Worm (Caenorhabditis elegans) whole organism, late embryonic: ENCODE data around the gene W06G6.10.

ENCODE experiments used
- ama-1 ChIP-seq: fragments of 150-350 bp; optimal IDR thresholded peaks from 2 replicates; lab custom pipeline; 2014
- ceh-19 ChIP-seq: fragments of 200-800 bp; sonication (Bioruptor generic); optimal IDR thresholded peaks from 2 replicates; lab custom pipeline; 2018; ENCODE audit warnings: mild to moderate bottlenecking, missing genetic modification characterization, missing compliant biosample characterization
- elt-4 ChIP-seq: sonication (generic microtip); optimal IDR thresholded peaks from 2 replicates; lab custom pipeline; 2016; ENCODE audit warnings: missing genetic modification characterization, missing compliant biosample characterization
- ets-4 ChIP-seq: sonication (generic microtip); optimal IDR thresholded peaks from 2 replicates; lab custom pipeline; 2016; ENCODE audit warnings: missing genetic modification characterization, missing compliant biosample characterization
- fkh-6 ChIP-seq: sonication (generic microtip); optimal IDR thresholded peaks from 2 replicates; lab custom pipeline; 2016; ENCODE audit warnings: missing genetic modification characterization, missing compliant biosample characterization
- lin-11 ChIP-seq: fragments of 200-800 bp; sonication (Bioruptor generic); optimal IDR thresholded peaks from 2 replicates; lab custom pipeline; 2018; ENCODE audit warnings: mild to moderate bottlenecking, missing genetic modification characterization, missing compliant biosample characterization
- nhr-11 ChIP-seq: fragments of 150-350 bp; optimal IDR thresholded peaks from 2 replicates; lab custom pipeline; 2014; ENCODE audit warnings: missing biosample characterization, missing genetic modification characterization
- pqm-1 ChIP-seq: sonication (generic microtip); optimal IDR thresholded peaks from 2 replicates; lab custom pipeline; 2016; ENCODE audit warnings: missing genetic modification characterization, missing compliant biosample characterization
- tbx-2 ChIP-seq: sonication (generic microtip); optimal IDR thresholded peaks from 2 replicates; lab custom pipeline; 2016; ENCODE audit warnings: missing genetic modification characterization, missing compliant biosample characterization
- unc-3 ChIP-seq, 2 experiments: fragments of 200-800 bp in 1 of 2; sonication (Bioruptor generic) in 1 of 2; sonication (generic microtip) in 1 of 2; conservative IDR thresholded peaks in 1 of 2; optimal IDR thresholded peaks in 1 of 2; 2 replicates each; pipeline versions ENCODE4 v1.3.6 to Lab custom; 2016 to 2022; ENCODE audit warnings: missing compliant biosample characterization in 2 of 2, missing genetic modification characterization in 2 of 2, missing genetic modification reagents in 1 of 2

ce11 chrV:16692988-16693387, 46.0 kb upstream of the W06G6.10 start:
- no peak for TF ChIP-seq ets-4 (tag; lab: Kevin White, UChicago)
- TF ChIP-seq unc-3 (GFP tag; conservative IDR thresholded peaks at IDR 0.05; lab: Robert Waterston, UW), result no peak
- TF ChIP-seq unc-3 (tag; optimal IDR thresholded peaks at IDR 0.05; lab: Kevin White, UChicago), result no peak
- TF ChIP-seq ceh-19 (GFP tag; lab: Kevin White, UChicago), result no peak
- TF ChIP-seq tbx-2 (tag; lab: Kevin White, UChicago), result no peak
- no peak for TF ChIP-seq pqm-1 (tag; lab: Kevin White, UChicago)
- TF ChIP-seq nhr-11 (tag; lab: Kevin White, UChicago), result no peak
- no peak for TF ChIP-seq lin-11 (tag; lab: Kevin White, UChicago)
- no peak for TF ChIP-seq elt-4 (tag; lab: Kevin White, UChicago)
- no peak for TF ChIP-seq fkh-6 (tag; lab: Kevin White, UChicago)
- no peak for TF ChIP-seq ama-1 (lab: Kevin White, UChicago)
